Worm (Caenorhabditis elegans) whole organism, L4/young adult: Measurements from ENCODE around the gene lgl-1.

Experiments
- W03F9.2 ChIP-seq: fragments of 150-350 bp; optimal IDR thresholded peaks from 2 replicates; lab custom pipeline; 2014; ENCODE audit warnings: missing biosample characterization, missing genetic modification characterization
- him-1 ChIP-seq: sonication (generic microtip); optimal IDR thresholded peaks from 2 replicates; lab custom pipeline; 2016; ENCODE audit warnings: missing genotype, missing genetic modification reagents, missing genetic modification characterization, missing compliant biosample characterization

- TF ChIP-seq him-1, result no peak
- no peak for TF ChIP-seq W03F9.2 (tag; lab: Kevin White, UChicago)
Observed at ce11 chrX:897948-898347, 27.1 kb upstream of the lgl-1 start, which contains the start of gene mab-7.
